Fruit fly (Drosophila melanogaster) S2 (cell line): ENCODE results near the gene CG43165.
A peak's percentile ranks its signal among the peaks of the same experiment; 100 is the strongest.

Source experiments
- CG8478 ChIP-seq: fragments of >200 bp; optimal IDR thresholded peaks from 2 replicates; lab custom pipeline; 2018
- CTCF ChIP-seq, 2 experiments: fragments of >200 bp; optimal IDR thresholded peaks; 2 replicates each; lab custom pipeline; 2018

CG43165 gene

DNA sequence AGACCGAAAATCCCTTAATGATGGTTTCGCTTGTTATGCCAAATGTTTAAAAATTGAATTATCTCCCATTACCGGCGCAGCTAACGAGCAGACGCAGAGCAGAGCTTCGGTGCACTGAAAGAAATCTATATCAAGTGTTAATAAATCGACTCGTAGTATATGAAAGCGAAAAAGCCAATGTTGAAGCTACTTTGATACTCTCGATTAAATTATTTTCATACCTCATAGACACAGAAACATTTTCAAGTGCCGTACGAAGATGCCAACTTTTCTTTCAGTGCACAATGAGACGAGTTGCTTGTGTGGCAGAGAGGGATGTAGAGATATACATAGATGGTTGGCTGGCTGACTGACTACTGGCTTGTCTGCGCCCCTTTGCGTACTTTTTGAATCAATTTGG lies 19.1 kb downstream of the CG43165 start:
- TF ChIP-seq CG8478 (lab: Kevin White, UChicago) (no peak), CTCF (optimal IDR thresholded peaks at IDR 0.05; lab: Kevin White, UChicago) (no peak)

DNA sequence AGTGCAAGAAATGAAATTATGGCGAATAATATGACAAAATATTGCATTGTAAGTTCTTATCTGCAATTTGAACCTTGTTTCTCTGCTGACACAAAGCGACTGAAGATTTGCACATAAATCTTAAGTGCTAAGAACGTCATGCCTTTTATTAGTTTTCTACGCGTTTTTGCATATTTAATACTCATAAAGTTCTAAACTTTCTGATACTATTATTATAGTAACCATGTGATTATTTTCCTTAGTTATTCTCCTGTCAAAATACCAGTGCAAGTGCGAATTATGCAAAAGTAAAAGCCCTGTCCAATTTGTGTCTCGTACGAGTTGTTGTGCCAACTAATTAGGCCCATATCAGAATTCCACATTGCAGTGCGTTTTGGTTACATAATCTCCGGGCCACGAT lies 24.3 kb downstream of the CG43165 start, which contains the start of gene Sfp24Bc:
Gene Sfp24Bc (minus strand): TSS at position 101 of the 400 bp plus-strand sequence.
- TF ChIP-seq CG8478 (lab: Kevin White, UChicago) (no peak), CTCF (optimal IDR thresholded peaks at IDR 0.05; lab: Kevin White, UChicago) (no peak)

dm6 chr2L:3669675-3670074 lies 25.1 kb downstream of the CG43165 start, which contains the start of gene Sfp24Bb:
TSS of gene Sfp24Bb (minus strand) at chr2L:3669775.
- TF ChIP-seq CG8478 (lab: Kevin White, UChicago) (no peak), CTCF (optimal IDR thresholded peaks at IDR 0.05; lab: Kevin White, UChicago) (no peak)

dm6 chr2L:3669034-3669433 lies 25.8 kb downstream of the CG43165 start, which contains the start of gene Sfp24Bd:
TSS of gene Sfp24Bd (minus strand) at chr2L:3669134.
- TF ChIP-seq CTCF (optimal IDR thresholded peaks at IDR 0.05; lab: Kevin White, UChicago) (no peak), CG8478 (lab: Kevin White, UChicago) (no peak)

- TF ChIP-seq CG8478 (lab: Kevin White, UChicago) (no peak), CTCF (optimal IDR thresholded peaks at IDR 0.05; lab: Kevin White, UChicago) (no peak)
These were observed 26.4 kb downstream of the CG43165 start, which contains the start of gene Sfp24Ba for dm6 chr2L:3668451-3668850. TSS of gene Sfp24Ba (minus strand) at chr2L:3668551.

- TF ChIP-seq CG8478 (lab: Kevin White, UChicago) (no peak), CTCF (optimal IDR thresholded peaks at IDR 0.05; lab: Kevin White, UChicago) (peak in 1 of 2 experiments; percentile 18)
These were observed 32.5 kb downstream of the CG43165 start, which contains the start of gene Drgx for dm6 chr2L:3662307-3662795. TSS of gene Drgx (plus strand) at chr2L:3662745.

DNA sequence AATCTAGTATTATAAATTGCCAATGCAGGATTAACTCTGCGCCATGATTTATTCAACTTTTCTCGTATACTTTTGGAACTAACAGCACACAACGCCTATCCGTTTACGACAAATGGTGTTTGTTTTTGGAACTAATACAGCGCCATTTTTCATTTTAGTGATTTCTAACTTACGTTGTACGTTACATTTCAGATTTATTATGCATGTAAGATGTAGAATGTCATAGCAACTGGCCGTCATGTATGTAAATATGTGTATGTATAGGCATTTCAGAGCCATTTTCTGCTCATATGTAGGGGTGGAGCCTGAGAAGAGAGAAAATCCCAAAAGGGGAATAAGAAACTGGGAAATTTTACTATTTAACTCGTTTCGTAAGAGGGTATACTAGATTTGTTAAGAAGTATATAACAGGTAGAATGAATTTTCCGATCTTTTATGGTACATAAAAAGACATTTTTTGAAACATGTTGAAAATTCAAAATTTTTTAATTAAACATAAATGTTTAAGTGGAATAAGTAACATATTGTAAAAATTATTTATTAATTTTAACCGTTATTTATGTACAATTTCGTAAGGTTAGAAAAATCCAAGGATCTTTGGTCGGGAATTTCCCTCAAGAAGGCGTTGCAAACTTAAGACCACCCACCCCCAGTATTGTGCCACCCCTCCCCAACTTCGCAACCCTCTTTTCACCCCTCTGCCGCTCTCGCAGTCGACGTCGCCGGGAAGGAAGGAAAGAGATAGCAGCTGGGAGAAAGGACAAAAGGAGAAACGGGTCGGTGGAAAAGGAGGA lies 37.3 kb downstream of the CG43165 start:
- TF ChIP-seq CG8478 (lab: Kevin White, UChicago) (no peak), CTCF (optimal IDR thresholded peaks at IDR 0.05; lab: Kevin White, UChicago) (peak; percentile 98 to 99)

DNA sequence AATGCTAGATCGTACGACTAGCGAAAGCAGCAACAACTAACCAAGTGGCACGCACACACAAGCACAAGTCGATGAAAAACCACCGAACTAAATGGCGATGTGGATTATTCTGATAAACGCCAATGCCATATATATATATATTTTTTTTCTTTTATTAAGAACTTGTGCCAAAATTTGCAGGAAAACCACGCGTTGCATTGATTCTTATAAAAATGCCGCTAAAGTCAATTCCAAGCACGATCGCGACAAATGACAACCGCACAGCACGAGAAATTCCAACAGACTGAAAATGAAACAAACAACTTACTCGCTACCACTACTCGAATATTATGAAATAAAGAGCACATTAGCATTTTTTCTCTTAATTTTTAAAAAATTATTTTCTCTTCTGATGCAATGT lies 38.2 kb downstream of the CG43165 start, which contains the start of gene for:
Gene for (minus strand): TSS at position 287 of the 400 bp plus-strand sequence.
- TF ChIP-seq CTCF (optimal IDR thresholded peaks at IDR 0.05; lab: Kevin White, UChicago) (no peak), CG8478 (lab: Kevin White, UChicago) (no peak)

DNA sequence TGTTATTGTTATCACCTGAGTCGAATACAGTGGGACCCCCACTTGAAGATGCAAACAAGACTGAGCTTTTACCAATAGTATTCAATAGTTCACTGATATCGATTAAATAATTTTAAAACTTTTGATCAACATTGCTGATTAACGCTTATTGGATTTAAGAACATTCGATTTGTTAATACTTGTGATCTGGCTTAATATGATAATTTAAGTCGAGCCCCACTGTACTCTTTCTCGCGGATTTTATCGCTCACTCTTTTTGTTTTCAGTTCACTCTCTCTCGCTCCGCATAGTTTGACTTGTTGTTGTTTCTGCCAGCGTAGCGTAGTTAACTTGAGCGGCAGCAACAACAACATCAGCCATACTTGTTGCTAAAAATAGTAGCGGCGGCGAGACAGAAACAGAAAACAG lies 39.1 kb downstream of the CG43165 start:
- no peak for TF ChIP-seq CTCF (optimal IDR thresholded peaks at IDR 0.05; lab: Kevin White, UChicago)

- no peak for TF ChIP-seq CG8478 (lab: Kevin White, UChicago)
- no peak for TF ChIP-seq CTCF (optimal IDR thresholded peaks at IDR 0.05; lab: Kevin White, UChicago)
These were observed 39.7 kb downstream of the CG43165 start for dm6 chr2L:3654956-3655618.

DNA sequence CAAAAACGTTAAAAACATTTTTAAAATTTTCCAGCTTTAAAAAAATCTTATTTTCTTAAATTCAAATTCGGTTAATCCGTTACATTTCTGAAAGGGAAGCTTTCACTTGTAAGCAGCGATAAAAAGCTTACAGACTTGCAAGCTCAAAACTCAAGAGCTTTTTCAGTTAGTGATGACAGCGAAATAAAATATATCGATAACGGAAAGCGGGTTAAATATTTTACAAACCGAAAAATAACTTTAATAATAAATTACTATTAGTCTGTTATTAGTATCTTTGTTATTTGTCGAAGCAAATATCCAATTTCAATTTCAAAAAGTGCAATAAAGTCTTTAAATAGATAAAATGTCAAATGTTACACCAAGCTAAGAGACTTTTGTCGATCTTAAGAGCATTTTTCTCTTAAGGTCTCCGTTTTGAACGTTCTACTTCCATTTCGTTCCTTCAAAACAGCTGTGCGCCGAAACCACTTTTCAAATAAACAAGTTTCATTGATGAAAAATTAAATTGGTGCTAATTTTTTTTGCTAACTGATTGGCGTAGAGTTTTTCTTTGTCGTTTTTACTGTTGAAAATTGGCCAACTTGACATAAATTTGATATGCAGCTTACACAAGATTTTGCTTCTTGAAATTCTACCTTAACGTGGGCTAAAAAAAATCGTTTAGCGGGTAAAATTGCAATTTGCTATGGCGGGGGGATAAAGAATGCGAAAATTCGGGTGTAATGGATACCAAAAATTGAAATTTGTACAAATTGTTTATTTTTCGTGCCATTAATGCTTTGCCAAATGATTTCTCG lies 46.4 kb downstream of the CG43165 start:
- no peak for TF ChIP-seq CTCF (optimal IDR thresholded peaks at IDR 0.05; lab: Kevin White, UChicago)
- TF ChIP-seq CG8478 (lab: Kevin White, UChicago): no peak

- TF ChIP-seq CG8478 (lab: Kevin White, UChicago) (no peak), CTCF (optimal IDR thresholded peaks at IDR 0.05; lab: Kevin White, UChicago) (no peak)
These were observed 47.2 kb downstream of the CG43165 start for dm6 chr2L:3647521-3648172.

DNA sequence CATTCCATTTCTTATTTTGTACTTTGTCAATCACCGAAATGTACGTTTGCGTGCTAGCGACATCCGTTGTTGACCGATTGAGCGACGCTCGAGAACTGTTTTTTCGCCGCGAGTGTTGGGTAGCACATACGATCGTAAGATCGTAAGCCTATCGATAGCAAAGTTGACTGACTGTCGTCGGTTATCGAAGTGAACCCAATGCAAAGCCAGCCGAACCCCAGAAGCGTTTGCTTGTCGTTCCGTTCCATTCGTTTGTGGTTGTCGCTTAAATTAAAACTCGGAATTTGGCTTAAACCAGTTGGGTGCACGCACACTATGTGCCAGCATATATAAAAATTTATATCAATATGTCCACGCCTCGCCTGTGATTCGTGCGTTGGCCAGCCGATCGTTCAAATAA lies 48.8 kb downstream of the CG43165 start:
- TF ChIP-seq CTCF (optimal IDR thresholded peaks at IDR 0.05; lab: Kevin White, UChicago): no peak
- TF ChIP-seq CG8478 (lab: Kevin White, UChicago): no peak

dm6 chr2L:3645339-3645738 lies 49.5 kb downstream of the CG43165 start:
- no peak for TF ChIP-seq CTCF (optimal IDR thresholded peaks at IDR 0.05; lab: Kevin White, UChicago)
- TF ChIP-seq CG8478 (lab: Kevin White, UChicago): no peak
